Fruit fly (Drosophila melanogaster): ENCODE measurements around the gene CG5114.

DNA sequence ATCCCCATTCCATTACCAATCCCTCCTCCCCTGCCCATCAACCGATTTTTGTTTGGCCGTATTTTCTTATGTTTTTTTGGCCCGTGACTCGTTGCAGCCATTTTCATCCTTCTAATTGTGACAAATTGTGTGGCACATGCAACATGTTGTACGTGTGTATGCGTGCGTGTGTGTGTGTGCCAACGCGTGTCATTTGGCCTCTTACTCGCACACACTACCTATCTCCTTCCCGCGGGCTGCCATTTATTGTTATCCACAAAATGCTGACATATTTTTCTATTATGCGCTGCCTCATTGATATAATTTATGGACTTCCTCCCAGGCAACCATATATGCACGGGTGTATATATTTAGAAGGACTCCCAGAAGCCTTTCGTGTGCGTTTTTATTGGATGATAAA lies 49.1 kb downstream of the CG5114 start:
- TF ChIP-seq jigr1 (GFP tag; IDR thresholded peaks at IDR 0.05) (no peak), CG32532 (GFP tag; IDR thresholded peaks at IDR 0.05) (no peak), CG43689 (GFP tag; IDR thresholded peaks at IDR 0.05) (no peak), stc (GFP tag; IDR thresholded peaks at IDR 0.05) (no peak), CG18262 (tag; optimal IDR thresholded peaks at IDR 0.05) (no peak)

Measured in whole organism, embryonic.